Worm (Caenorhabditis elegans) whole organism, L1 larva: Measurements from ENCODE around the gene cyp-13A11.

Experiments
- C16A3.4 ChIP-seq: fragments of 150-350 bp; optimal IDR thresholded peaks from 2 replicates; lab custom pipeline; 2014; ENCODE audit warnings: missing biosample characterization, missing genetic modification characterization
- Y116A8C.19 ChIP-seq: sonication (generic microtip); optimal IDR thresholded peaks from 2 replicates; lab custom pipeline; 2016; ENCODE audit warnings: missing compliant biosample characterization, missing genetic modification characterization, borderline replicate concordance
- aha-1 ChIP-seq: fragments of 150-350 bp; optimal IDR thresholded peaks from 2 replicates; lab custom pipeline; 2014; ENCODE audit warnings: missing biosample characterization, missing genetic modification characterization
- ama-1 ChIP-seq: fragments of 150-350 bp; optimal IDR thresholded peaks from 2 replicates; lab custom pipeline; 2014
- blmp-1 ChIP-seq: fragments of 150-350 bp; optimal IDR thresholded peaks from 2 replicates; lab custom pipeline; 2014; ENCODE audit warnings: missing biosample characterization, missing genetic modification characterization
- ceh-63 ChIP-seq: fragments of 200-800 bp; sonication (Bioruptor generic); optimal IDR thresholded peaks from 2 replicates; lab custom pipeline; 2018; ENCODE audit warnings: mild to moderate bottlenecking, missing genetic modification characterization, missing compliant biosample characterization
- ceh-8 ChIP-seq: fragments of 200-800 bp; sonication (Bioruptor generic); optimal IDR thresholded peaks from 2 replicates; lab custom pipeline; 2018; ENCODE audit warnings: mild to moderate bottlenecking, missing genetic modification characterization, moderate library complexity, missing compliant biosample characterization
- ceh-88 ChIP-seq: fragments of 200-800 bp; sonication (Bioruptor generic); IDR thresholded peaks from 2 replicates; pipeline ENCODE4 v1.3.6; 2022; ENCODE audit warnings: missing genetic modification characterization, missing compliant biosample characterization
- ceh-90 ChIP-seq: sonication (generic microtip); optimal IDR thresholded peaks from 2 replicates; lab custom pipeline; 2016; ENCODE audit warnings: missing genetic modification characterization, missing compliant biosample characterization
- dpl-1 ChIP-seq, 3 experiments: fragments of 150-350 bp in 2 of 3; sonication (generic microtip) in 1 of 3; optimal IDR thresholded peaks; 2 replicates each; lab custom pipeline; 2014 to 2017; ENCODE audit warnings: missing biosample characterization in 3 of 3, missing genetic modification characterization in 3 of 3, missing genetic modification reagents in 3 of 3
- dsc-1 ChIP-seq: sonication (generic microtip); optimal IDR thresholded peaks from 2 replicates; lab custom pipeline; 2016; ENCODE audit warnings: mild to moderate bottlenecking, missing genetic modification characterization, missing compliant biosample characterization
- efl-3 ChIP-seq: fragments of 200-800 bp; sonication (Bioruptor generic); optimal IDR thresholded peaks from 2 replicates; lab custom pipeline; 2018; ENCODE audit warnings: mild to moderate bottlenecking, missing genetic modification characterization, missing compliant biosample characterization
- elt-3 ChIP-seq, 6 experiments: fragments of 150-350 bp in 1 of 6; sonication (generic microtip); optimal IDR thresholded peaks; 2 replicates each; lab custom pipeline; 2017 to 2018; ENCODE audit warnings: missing biosample characterization in 6 of 6, missing genetic modification characterization in 6 of 6, inconsistent platforms in 1 of 6
- ets-5 ChIP-seq: fragments of 200-800 bp; sonication (Bioruptor generic); IDR thresholded peaks from 2 replicates; pipeline ENCODE4 v1.3.6; 2022; ENCODE audit warnings: missing genetic modification characterization, missing compliant biosample characterization
- fkh-10 ChIP-seq: sonication (generic microtip); optimal IDR thresholded peaks from 2 replicates; lab custom pipeline; 2017; ENCODE audit warnings: missing biosample characterization, missing genetic modification reagents, missing genetic modification characterization
- fkh-8 ChIP-seq: sonication (generic microtip); optimal IDR thresholded peaks from 2 replicates; lab custom pipeline; 2016; ENCODE audit warnings: mild to moderate bottlenecking, missing genetic modification characterization, missing compliant biosample characterization
- fos-1 ChIP-seq: fragments of 150-350 bp; optimal IDR thresholded peaks from 2 replicates; lab custom pipeline; 2014; ENCODE audit warnings: missing biosample characterization, missing genetic modification characterization
- hpl-2 ChIP-seq: fragments of 150-350 bp; optimal IDR thresholded peaks from 2 replicates; lab custom pipeline; 2014; ENCODE audit warnings: missing biosample characterization, missing genetic modification reagents, missing genetic modification characterization
- irx-1 ChIP-seq: sonication (generic microtip); optimal IDR thresholded peaks from 2 replicates; lab custom pipeline; 2016; ENCODE audit warnings: missing genetic modification characterization, missing compliant biosample characterization
- jun-1 ChIP-seq: fragments of 150-350 bp; optimal IDR thresholded peaks from 2 replicates; lab custom pipeline; 2014; ENCODE audit warnings: missing biosample characterization, missing genetic modification reagents, missing genetic modification characterization
- lin-13 ChIP-seq: fragments of 150-350 bp; optimal IDR thresholded peaks from 2 replicates; lab custom pipeline; 2014; ENCODE audit warnings: missing biosample characterization, missing genetic modification reagents, missing genetic modification characterization
- lin-39 ChIP-seq: fragments of 150-350 bp; optimal IDR thresholded peaks from 2 replicates; lab custom pipeline; 2014; ENCODE audit warnings: missing biosample characterization, missing genetic modification reagents, missing genetic modification characterization
- mef-2 ChIP-seq: fragments of 150-350 bp; optimal IDR thresholded peaks from 2 replicates; lab custom pipeline; 2014; ENCODE audit warnings: missing biosample characterization, missing genetic modification characterization
- nhr-11 ChIP-seq: fragments of 150-350 bp; optimal IDR thresholded peaks from 2 replicates; lab custom pipeline; 2014; ENCODE audit warnings: missing biosample characterization, missing genetic modification characterization
- nhr-12 ChIP-seq: sonication (generic microtip); optimal IDR thresholded peaks from 2 replicates; lab custom pipeline; 2017; ENCODE audit warnings: missing biosample characterization, missing genetic modification characterization
- nhr-20 ChIP-seq: sonication (generic microtip); optimal IDR thresholded peaks from 2 replicates; lab custom pipeline; 2016; ENCODE audit warnings: mild to moderate bottlenecking, missing genetic modification characterization, missing compliant biosample characterization
- nhr-237 ChIP-seq: fragments of 150-350 bp; optimal IDR thresholded peaks from 2 replicates; lab custom pipeline; 2014; ENCODE audit warnings: missing biosample characterization, missing genetic modification characterization
- nhr-76 ChIP-seq: sonication (generic microtip); optimal IDR thresholded peaks from 2 replicates; lab custom pipeline; 2017; ENCODE audit warnings: missing biosample characterization, missing genetic modification characterization
- nhr-77 ChIP-seq: fragments of 150-350 bp; optimal IDR thresholded peaks from 2 replicates; lab custom pipeline; 2014; ENCODE audit warnings: missing biosample characterization, missing genetic modification characterization
- pax-3 ChIP-seq: fragments of 200-800 bp; sonication (Bioruptor generic); optimal IDR thresholded peaks from 2 replicates; lab custom pipeline; 2018; ENCODE audit warnings: mild to moderate bottlenecking, missing genetic modification characterization, moderate library complexity, missing compliant biosample characterization
- rnt-1 ChIP-seq: sonication (generic microtip); optimal IDR thresholded peaks from 2 replicates; lab custom pipeline; 2016; ENCODE audit warnings: mild to moderate bottlenecking, missing genetic modification characterization, moderate library complexity, missing compliant biosample characterization
- skn-1 ChIP-seq: fragments of 150-350 bp; optimal IDR thresholded peaks from 2 replicates; lab custom pipeline; 2014; ENCODE audit warnings: missing biosample characterization, missing genetic modification characterization
- sptf-1 ChIP-seq: fragments of 150-350 bp; optimal IDR thresholded peaks from 2 replicates; lab custom pipeline; 2014; ENCODE audit warnings: missing biosample characterization, missing genetic modification characterization
- sup-37 ChIP-seq: fragments of 200-800 bp; sonication (Bioruptor generic); optimal IDR thresholded peaks from 2 replicates; lab custom pipeline; 2018; ENCODE audit warnings: mild to moderate bottlenecking, missing genetic modification characterization, missing compliant biosample characterization
- tbx-2 ChIP-seq: sonication (generic microtip); optimal IDR thresholded peaks from 2 replicates; lab custom pipeline; 2016; ENCODE audit warnings: missing genetic modification characterization, missing compliant biosample characterization
- unc-30 ChIP-seq: sonication (generic microtip); optimal IDR thresholded peaks from 2 replicates; lab custom pipeline; 2017; ENCODE audit warnings: missing biosample characterization, missing genetic modification characterization
- xbp-1 ChIP-seq: sonication (generic microtip); optimal IDR thresholded peaks from 2 replicates; lab custom pipeline; 2016; ENCODE audit warnings: missing genetic modification characterization, missing compliant biosample characterization
- zag-1 ChIP-seq: fragments of 150-350 bp; optimal IDR thresholded peaks from 2 replicates; lab custom pipeline; 2014; ENCODE audit warnings: missing biosample characterization, missing genetic modification characterization
- zip-4 ChIP-seq: fragments of 200-800 bp; sonication (Bioruptor generic); optimal IDR thresholded peaks from 2 replicates; lab custom pipeline; 2018; ENCODE audit warnings: mild to moderate bottlenecking, missing genetic modification characterization, moderate library complexity, missing compliant biosample characterization
- ztf-4 ChIP-seq: fragments of 150-350 bp; optimal IDR thresholded peaks from 2 replicates; lab custom pipeline; 2014; ENCODE audit warnings: missing biosample characterization, missing genetic modification characterization

The cyp-13A11 gene

ce11 chrIII:13032429-13033018 lies 11.7 kb downstream of the cyp-13A11 start:
- TF ChIP-seq ceh-8 (GFP tag; lab: Kevin White, UChicago), result peak; percentile 54
- TF ChIP-seq dsc-1 (tag; lab: Kevin White, UChicago), result no peak
- TF ChIP-seq, all 84 proteins: peak for 1

DNA sequence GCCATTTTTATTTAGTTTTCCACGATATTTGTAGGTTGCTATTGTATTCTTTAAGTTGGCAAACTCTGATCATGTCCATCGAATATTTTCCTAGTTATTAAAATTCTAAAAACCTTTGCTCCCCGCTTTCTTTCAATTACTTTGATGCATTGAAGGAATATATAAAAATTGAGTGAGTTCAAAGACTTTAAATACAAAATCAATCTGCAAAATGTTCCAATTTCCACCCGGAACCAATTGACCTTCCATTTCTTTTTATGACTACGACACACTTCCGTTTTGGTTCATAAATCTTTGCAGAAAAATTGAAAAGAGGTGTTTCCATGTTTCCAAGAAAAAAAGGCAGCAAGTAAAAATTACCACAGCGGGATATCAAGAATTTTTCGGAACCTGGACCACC lies 18.9 kb downstream of the cyp-13A11 start, which contains the start of gene F54F12.2:
Gene F54F12.2 (plus strand): TSS at position 301 of the 400 bp plus-strand sequence.
- TF ChIP-seq fos-1, result no peak
- TF ChIP-seq nhr-237 (tag; lab: Kevin White, UChicago), result no peak
- TF ChIP-seq skn-1 (tag; lab: Kevin White, UChicago), result no peak
- TF ChIP-seq Y116A8C.19 (tag; lab: Kevin White, UChicago), result no peak
- no peak for TF ChIP-seq unc-30 (tag; lab: Kevin White, UChicago)
- no peak for TF ChIP-seq lin-39 (tag; lab: Kevin White, UChicago)
- TF ChIP-seq irx-1 (tag; lab: Kevin White, UChicago), result no peak
- no peak for TF ChIP-seq sup-37 (GFP tag; lab: Kevin White, UChicago)
- no peak for TF ChIP-seq C16A3.4 (tag; lab: Kevin White, UChicago)
- no peak for TF ChIP-seq ceh-90 (tag; lab: Kevin White, UChicago)
- TF ChIP-seq hpl-2 (GFP tag; lab: Kevin White, UChicago), result no peak
- no peak for TF ChIP-seq ets-5 (GFP tag; lab: Robert Waterston, UW)
- no peak for TF ChIP-seq nhr-11 (tag; lab: Kevin White, UChicago)
- no peak for TF ChIP-seq ceh-8 (GFP tag; lab: Kevin White, UChicago)
- no peak for TF ChIP-seq ztf-4 (tag; lab: Kevin White, UChicago)
- no peak for TF ChIP-seq ceh-88 (GFP tag; lab: Robert Waterston, UW)
- TF ChIP-seq nhr-77 (tag; lab: Kevin White, UChicago), result no peak
- no peak for TF ChIP-seq fkh-8 (tag; lab: Kevin White, UChicago)
- TF ChIP-seq rnt-1, result no peak
- TF ChIP-seq elt-3 (tag; optimal IDR thresholded peaks at IDR 0.05; lab: Kevin White, UChicago), result no peak

DNA sequence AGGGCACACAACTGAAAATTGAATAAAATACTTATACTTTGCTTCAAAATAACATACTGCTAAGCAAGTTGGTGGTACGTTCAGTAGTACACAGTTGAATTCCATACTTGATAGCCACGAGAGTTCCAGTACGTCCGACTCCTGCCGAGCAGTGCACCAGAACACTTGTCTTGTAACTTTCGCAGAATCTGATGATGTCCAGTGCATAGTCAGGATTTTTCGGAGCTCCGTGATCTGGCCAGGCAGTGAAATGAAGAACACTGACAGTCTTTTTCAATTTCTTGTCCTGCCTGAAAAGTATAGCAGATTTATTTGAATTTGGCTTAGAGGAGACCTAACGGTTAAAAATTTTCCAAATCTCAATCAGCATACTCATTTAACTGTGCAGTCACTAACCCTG lies 29.1 kb downstream of the cyp-13A11 start:
- TF ChIP-seq nhr-237 (tag; lab: Kevin White, UChicago), result no peak
- TF ChIP-seq zag-1 (tag; lab: Kevin White, UChicago), result no peak
- no peak for TF ChIP-seq sptf-1 (tag; lab: Kevin White, UChicago)
- TF ChIP-seq nhr-12, result no peak
- TF ChIP-seq nhr-20 (tag; lab: Kevin White, UChicago), result no peak
- no peak for TF ChIP-seq mef-2 (tag; lab: Kevin White, UChicago)
- no peak for TF ChIP-seq fkh-10 (GFP tag; lab: Kevin White, UChicago)
- TF ChIP-seq pax-3 (tag; lab: Kevin White, UChicago), result no peak
- no peak for TF ChIP-seq ceh-63 (GFP tag; lab: Kevin White, UChicago)
- TF ChIP-seq rnt-1, result no peak
- TF ChIP-seq dpl-1 (GFP tag; optimal IDR thresholded peaks at IDR 0.05; lab: Kevin White, UChicago), result no peak
- no peak for TF ChIP-seq aha-1 (tag; lab: Kevin White, UChicago)
- no peak for TF ChIP-seq dsc-1 (tag; lab: Kevin White, UChicago)
- TF ChIP-seq efl-3 (GFP tag; lab: Kevin White, UChicago), result no peak
- TF ChIP-seq jun-1 (tag; lab: Kevin White, UChicago), result no peak
- TF ChIP-seq, all 84 proteins: peak for 0

ce11 chrIII:13055342-13055741 lies 34.5 kb downstream of the cyp-13A11 start, which contains the start of gene F54F12.1:
Gene F54F12.1, minus strand, starts transcription at chrIII:13055442.
- TF ChIP-seq xbp-1 (tag; lab: Kevin White, UChicago) (no peak), lin-13 (GFP tag; lab: Kevin White, UChicago) (no peak), ama-1 (lab: Kevin White, UChicago) (no peak), nhr-76 (tag; lab: Kevin White, UChicago) (no peak), unc-30 (tag; lab: Kevin White, UChicago) (no peak), zip-4 (GFP tag; lab: Kevin White, UChicago) (no peak), tbx-2 (tag; lab: Kevin White, UChicago) (no peak), elt-3 (tag; optimal IDR thresholded peaks at IDR 0.05; lab: Kevin White, UChicago) (no peak), blmp-1 (tag; lab: Kevin White, UChicago) (no peak)
